Fruit fly (Drosophila melanogaster): ENCODE measurements around the gene prd1.
A peak's percentile ranks its signal among the peaks of the same experiment; 100 is the strongest.

Gene prd1

DNA sequence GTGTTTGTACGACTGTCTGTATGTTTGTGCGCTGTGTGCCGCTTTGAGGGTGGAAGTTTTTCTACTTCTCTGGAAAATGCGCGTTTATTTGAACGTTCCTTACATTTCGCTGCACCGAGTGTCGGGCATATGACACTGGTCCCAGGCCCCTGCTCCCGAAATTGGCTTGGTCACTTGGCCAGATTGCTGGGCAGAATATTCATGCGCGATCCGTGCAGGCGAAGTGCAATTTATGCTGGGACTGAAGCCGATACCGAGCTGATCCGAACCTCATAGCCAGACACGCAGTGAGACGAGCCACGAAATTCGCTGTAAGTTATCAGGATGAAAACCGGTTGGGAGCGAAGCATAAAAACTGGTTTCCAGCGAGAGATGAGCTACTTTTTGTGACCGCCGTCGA lies 7.9 kb downstream of the prd1 start:
- TF ChIP-seq Hr96 (GFP tag; optimal IDR thresholded peaks at IDR 0.05) = peak; percentile 14
- no peak for TF ChIP-seq pad (GFP tag; optimal IDR thresholded peaks at IDR 0.05)
- no peak for TF ChIP-seq ovo (GFP tag; optimal IDR thresholded peaks at IDR 0.05)
- no peak for TF ChIP-seq CG5204 (GFP tag; optimal IDR thresholded peaks at IDR 0.05)
- TF ChIP-seq CG7045 (GFP tag; optimal IDR thresholded peaks at IDR 0.05) = no peak

DNA sequence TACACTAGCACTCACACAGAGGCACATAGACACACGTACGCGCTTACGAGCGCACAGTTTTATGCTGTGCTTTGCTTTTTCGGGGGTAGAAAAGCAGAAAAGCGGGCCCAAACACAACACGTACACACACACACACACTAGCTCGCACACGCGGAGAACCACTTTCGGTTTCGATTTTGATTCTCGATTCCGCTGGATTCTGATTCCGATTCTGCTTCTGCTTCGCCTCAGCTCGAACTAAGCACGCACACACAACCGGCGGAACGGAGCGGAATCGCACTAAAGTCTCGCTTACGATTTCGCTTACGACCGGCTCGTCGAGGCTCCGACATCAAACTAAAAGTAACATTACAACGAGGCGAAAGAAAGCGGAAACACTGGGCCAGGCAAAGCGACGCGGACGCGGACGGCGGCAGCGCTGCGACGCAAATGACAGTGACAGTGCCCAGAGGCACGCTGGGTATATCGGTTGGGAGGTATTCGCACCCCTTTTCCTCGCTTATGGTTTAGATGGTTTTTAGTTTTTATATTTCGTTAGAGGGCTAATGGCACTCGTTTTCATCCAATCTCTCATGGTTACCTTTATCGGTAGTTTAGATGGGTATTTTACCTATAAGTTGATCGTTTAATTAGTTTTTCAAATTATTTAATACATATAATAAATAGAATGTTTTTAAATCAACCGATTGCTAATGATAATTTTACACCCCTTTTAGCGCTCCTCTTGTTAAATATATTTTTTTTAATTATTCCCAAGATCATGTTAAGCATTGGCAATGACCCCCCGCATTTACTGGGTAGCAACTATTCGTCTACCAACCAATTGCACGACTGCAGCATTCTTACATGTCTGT lies 8.6 kb downstream of the prd1 start:
- TF ChIP-seq Hr96 (GFP tag; optimal IDR thresholded peaks at IDR 0.05) = peak; percentile 79
- peak; percentile 75 for TF ChIP-seq kay (GFP tag; ENCODE audit: borderline replicate concordance)
- peak; percentile 74 for TF ChIP-seq CG12768 (GFP tag; optimal IDR thresholded peaks at IDR 0.05)
- TF ChIP-seq pad (GFP tag; optimal IDR thresholded peaks at IDR 0.05) = peak; percentile 69
- peak; percentile 70 for TF ChIP-seq ovo (GFP tag; optimal IDR thresholded peaks at IDR 0.05)
- TF ChIP-seq CG14711 (tag; optimal IDR thresholded peaks at IDR 0.05) = peak; percentile 14
- peak; percentile 39 for TF ChIP-seq bab1 (GFP tag; optimal IDR thresholded peaks at IDR 0.05)
- no peak for TF ChIP-seq cnc (optimal IDR thresholded peaks at IDR 0.05)
- TF ChIP-seq CG11617 (GFP tag; optimal IDR thresholded peaks at IDR 0.05) = peak; percentile 98
- TF ChIP-seq CG33017 (tag; optimal IDR thresholded peaks at IDR 0.05) = peak; percentile 15
- peak; percentile 72 for TF ChIP-seq CG1620 (GFP tag; optimal IDR thresholded peaks at IDR 0.05)
- TF ChIP-seq Clk (GFP tag; optimal IDR thresholded peaks at IDR 0.05) = peak; percentile 8
- TF ChIP-seq Crg-1 (GFP tag; optimal IDR thresholded peaks at IDR 0.05) = peak; percentile 63
- TF ChIP-seq cic (GFP tag; optimal IDR thresholded peaks at IDR 0.05) = peak; percentile 76
- TF ChIP-seq tj (GFP tag; optimal IDR thresholded peaks at IDR 0.05) = peak; percentile 76
- peak; percentile 79 for TF ChIP-seq CG7045 (GFP tag; optimal IDR thresholded peaks at IDR 0.05)
- TF ChIP-seq CG5204 (GFP tag; optimal IDR thresholded peaks at IDR 0.05) = peak; percentile 85
- peak; percentile 89 for TF ChIP-seq Mnt (GFP tag; optimal IDR thresholded peaks at IDR 0.05)
- TF ChIP-seq toe (GFP tag; optimal IDR thresholded peaks at IDR 0.05) = peak; percentile 68
- peak; percentile 62 for TF ChIP-seq CG7101 (tag; optimal IDR thresholded peaks at IDR 0.05)

DNA sequence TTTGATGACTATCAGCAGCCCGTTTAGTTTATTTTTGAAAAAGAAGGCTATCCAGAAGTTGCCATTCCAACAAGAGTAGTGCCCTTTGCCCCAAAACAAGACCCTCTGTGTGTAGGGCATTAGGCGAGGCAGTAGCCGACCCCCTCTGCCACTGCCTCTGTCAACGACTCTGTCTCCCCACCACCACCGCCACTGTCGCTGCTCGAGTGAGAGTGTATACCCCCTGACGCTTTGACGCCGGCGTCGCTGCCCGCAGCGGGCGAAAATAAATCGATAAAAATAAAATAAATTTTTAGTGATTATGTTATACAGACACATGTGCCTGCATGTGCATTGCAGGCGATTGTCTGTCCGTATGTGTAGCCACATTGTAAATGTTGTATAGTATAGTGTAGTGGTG lies 9.8 kb downstream of the prd1 start:
- TF ChIP-seq Mnt (GFP tag; optimal IDR thresholded peaks at IDR 0.05) = peak; percentile 66
- TF ChIP-seq Clk (GFP tag; optimal IDR thresholded peaks at IDR 0.05) = no peak
- TF ChIP-seq tj (GFP tag; optimal IDR thresholded peaks at IDR 0.05) = peak; percentile 0
- peak; percentile 11 for TF ChIP-seq CG7045 (GFP tag; optimal IDR thresholded peaks at IDR 0.05)
- no peak for TF ChIP-seq cic (GFP tag; optimal IDR thresholded peaks at IDR 0.05)
- no peak for TF ChIP-seq ovo (GFP tag; optimal IDR thresholded peaks at IDR 0.05)

DNA sequence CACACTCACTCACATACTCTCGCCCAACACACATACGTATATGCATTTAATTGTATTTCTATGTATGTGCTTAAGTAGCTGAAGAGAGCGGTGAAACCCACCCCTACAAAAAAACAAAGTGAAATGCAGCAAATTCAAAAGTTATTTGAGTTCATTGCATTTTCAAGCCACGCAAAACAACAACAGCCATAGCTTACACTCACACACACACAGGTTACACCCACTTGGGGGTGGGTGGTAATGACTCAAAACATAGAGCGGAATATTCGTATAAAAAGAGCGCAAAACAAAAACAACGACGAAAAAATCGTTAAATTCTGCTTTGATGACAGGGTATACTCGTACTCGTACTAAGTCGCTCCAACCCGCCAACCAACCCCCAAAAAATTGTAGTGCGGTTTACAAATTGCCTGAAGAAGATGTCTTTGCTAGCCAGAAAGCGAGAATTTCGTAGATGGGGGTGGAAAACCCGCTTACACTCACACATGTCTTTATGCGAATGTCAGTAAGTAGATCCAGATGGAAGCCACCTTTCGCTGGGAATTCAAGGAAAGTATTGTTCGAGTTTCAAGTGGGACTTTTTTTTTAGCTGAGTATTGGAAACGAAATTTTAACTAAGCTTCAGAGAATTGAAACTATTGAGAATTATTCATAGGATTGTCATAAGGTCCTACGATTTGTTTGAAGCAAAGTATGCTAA lies 10.6 kb downstream of the prd1 start:
- TF ChIP-seq kay (GFP tag; ENCODE audit: borderline replicate concordance) (peak; percentile 14), cic (GFP tag; optimal IDR thresholded peaks at IDR 0.05) (no peak)

DNA sequence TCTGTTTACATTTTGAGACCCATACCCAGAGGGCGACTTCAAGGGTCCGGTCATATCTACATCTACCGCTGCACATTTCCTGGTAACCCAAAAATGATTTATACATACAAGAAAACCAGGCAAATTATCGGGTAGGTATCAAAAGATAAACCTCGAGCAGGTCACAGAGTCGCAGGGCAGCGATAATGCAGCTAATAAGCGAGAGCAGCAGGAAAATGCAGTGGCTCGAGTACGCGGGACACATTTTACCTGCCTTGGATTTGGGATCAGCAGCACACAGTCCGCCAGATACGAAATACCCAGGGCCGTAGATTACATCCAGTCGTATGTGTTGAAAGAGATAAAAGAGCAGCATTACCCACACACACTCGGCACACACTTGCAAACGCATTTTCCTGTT lies 11.6 kb downstream of the prd1 start:
- TF ChIP-seq kay (GFP tag; ENCODE audit: borderline replicate concordance) (no peak), CG12768 (GFP tag; optimal IDR thresholded peaks at IDR 0.05) (no peak), cnc (optimal IDR thresholded peaks at IDR 0.05) (no peak), toe (GFP tag; optimal IDR thresholded peaks at IDR 0.05) (no peak), Mnt (GFP tag; optimal IDR thresholded peaks at IDR 0.05) (no peak), CG7101 (tag; optimal IDR thresholded peaks at IDR 0.05) (no peak), CG7045 (GFP tag; optimal IDR thresholded peaks at IDR 0.05) (no peak), CG1620 (GFP tag; optimal IDR thresholded peaks at IDR 0.05) (no peak), Clk (GFP tag; optimal IDR thresholded peaks at IDR 0.05) (no peak)

DNA sequence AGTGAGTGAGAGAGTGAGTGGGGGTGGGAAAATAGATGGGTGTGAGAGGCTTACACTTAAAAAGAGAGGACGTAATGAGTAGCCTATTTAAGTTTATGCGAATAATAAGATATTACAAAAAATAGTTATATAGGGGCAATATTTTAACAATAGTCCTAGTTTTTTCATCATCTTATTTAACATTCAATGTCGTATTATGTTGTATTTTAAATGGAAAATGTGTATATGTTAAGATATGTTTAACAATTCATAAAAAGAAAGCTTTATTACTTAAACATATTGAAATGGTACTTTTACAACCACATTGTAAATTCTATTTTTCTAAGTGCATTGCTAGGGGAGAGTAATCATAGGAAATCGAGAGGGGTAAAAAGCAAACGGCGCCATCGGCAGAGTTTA lies 12.8 kb downstream of the prd1 start:
- TF ChIP-seq CG1620 (GFP tag; optimal IDR thresholded peaks at IDR 0.05) (no peak), CG7101 (tag; optimal IDR thresholded peaks at IDR 0.05) (peak; percentile 63), CG12768 (GFP tag; optimal IDR thresholded peaks at IDR 0.05) (peak; percentile 58), Clk (GFP tag; optimal IDR thresholded peaks at IDR 0.05) (peak; percentile 9), cic (GFP tag; optimal IDR thresholded peaks at IDR 0.05) (no peak), CG33017 (tag; optimal IDR thresholded peaks at IDR 0.05) (peak; percentile 84), CG7045 (GFP tag; optimal IDR thresholded peaks at IDR 0.05) (peak; percentile 79), CG11617 (GFP tag; optimal IDR thresholded peaks at IDR 0.05) (peak; percentile 63), CG14711 (tag; optimal IDR thresholded peaks at IDR 0.05) (peak; percentile 57), pad (GFP tag; optimal IDR thresholded peaks at IDR 0.05) (peak; percentile 39), Hr96 (GFP tag; optimal IDR thresholded peaks at IDR 0.05) (no peak)
